Fruit fly (Drosophila melanogaster) whole organism, embryonic: Measurements from ENCODE around the gene CG31219.

Experiments
- CG10654 ChIP-seq: fragments of 200-800 bp; sonication (Bioruptor generic); optimal IDR thresholded peaks from 2 replicates; lab custom pipeline; 2016; ENCODE audit warnings: missing biosample characterization, missing genetic modification characterization
- CG11560 ChIP-seq: fragments of 200-800 bp; sonication (Bioruptor generic); IDR thresholded peaks from 3 replicates; pipeline ENCODE4 v1.3.6; 2022; ENCODE audit warnings: missing biosample characterization, missing genetic modification characterization
- CG14710 ChIP-seq: fragments of 200-800 bp; sonication (Bioruptor generic); optimal IDR thresholded peaks from 3 replicates; lab custom pipeline; 2019; ENCODE audit warnings: missing biosample characterization, mild to moderate bottlenecking, missing genetic modification characterization, moderate library complexity
- CG14860 ChIP-seq: fragments of 200-800 bp; sonication (Bioruptor generic); IDR thresholded peaks from 3 replicates; pipeline ENCODE4 v1.3.6; 2022; ENCODE audit warnings: missing biosample characterization, missing genetic modification characterization; ENCODE audit not compliant: partially characterized antibody
- CG14965 ChIP-seq: fragments of 200-800 bp; sonication (Bioruptor generic); optimal IDR thresholded peaks from 2 replicates; lab custom pipeline; 2016; ENCODE audit warnings: missing biosample characterization, missing genetic modification characterization, borderline replicate concordance
- CG15514 ChIP-seq: fragments of 200-800 bp; sonication (Bioruptor generic); optimal IDR thresholded peaks from 3 replicates; lab custom pipeline; 2017; ENCODE audit warnings: missing biosample characterization, missing genetic modification characterization, mild to moderate bottlenecking, moderate library complexity, missing genetic modification reagents
- CG1603 ChIP-seq: fragments of 200-800 bp; sonication (Bioruptor generic); optimal IDR thresholded peaks from 2 replicates; lab custom pipeline; 2019; ENCODE audit warnings: missing biosample characterization, mild to moderate bottlenecking, missing genetic modification characterization, moderate library complexity
- CG18011 ChIP-seq: fragments of 200-800 bp; sonication (Bioruptor generic); optimal IDR thresholded peaks from 2 replicates; lab custom pipeline; 2017; ENCODE audit warnings: missing biosample characterization, missing genetic modification characterization, mild to moderate bottlenecking, moderate library complexity, missing genotype
- CG1832 ChIP-seq: fragments of 200-800 bp; sonication (Bioruptor generic); optimal IDR thresholded peaks from 2 replicates; lab custom pipeline; 2017; ENCODE audit warnings: missing biosample characterization, mild to moderate bottlenecking, missing genetic modification characterization, inconsistent platforms
- CG2129 ChIP-seq: fragments of 200-800 bp; sonication (Bioruptor generic); IDR thresholded peaks from 2 replicates; pipeline ENCODE4 v1.3.6; 2022; ENCODE audit warnings: missing biosample characterization, missing genetic modification characterization; ENCODE audit not compliant: partially characterized antibody
- CG2875 ChIP-seq: fragments of 200-800 bp; sonication (Bioruptor generic); optimal IDR thresholded peaks from 2 replicates; lab custom pipeline; 2017; ENCODE audit warnings: missing biosample characterization, mild to moderate bottlenecking, missing genetic modification characterization, missing genetic modification reagents
- CG31224 ChIP-seq: fragments of 200-800 bp; sonication (Bioruptor generic); IDR thresholded peaks from 2 replicates; pipeline ENCODE4 v1.3.6; 2022; ENCODE audit warnings: missing biosample characterization, missing genetic modification characterization
- CG31365 ChIP-seq: fragments of 200-800 bp; sonication (Bioruptor generic); optimal IDR thresholded peaks from 2 replicates; lab custom pipeline; 2018; ENCODE audit warnings: missing biosample characterization, mild to moderate bottlenecking, missing genetic modification characterization
- CG3407 ChIP-seq: fragments of 200-800 bp; sonication (Bioruptor generic); optimal IDR thresholded peaks from 2 replicates; lab custom pipeline; 2018; ENCODE audit warnings: missing biosample characterization, mild to moderate bottlenecking, missing genetic modification characterization
- CG3995 ChIP-seq: fragments of 200-800 bp; sonication (Bioruptor generic); optimal IDR thresholded peaks from 3 replicates; lab custom pipeline; 2016; ENCODE audit warnings: missing biosample characterization, missing genetic modification characterization
- CG8089 ChIP-seq: fragments of 200-800 bp; sonication (Bioruptor generic); optimal IDR thresholded peaks from 3 replicates; lab custom pipeline; 2016; ENCODE audit warnings: missing biosample characterization, missing genetic modification characterization
- CG8290 ChIP-seq, 3 experiments: fragments of 200-800 bp; sonication (Bioruptor generic); optimal IDR thresholded peaks; 2 replicates each; lab custom pipeline; 2016 to 2019; ENCODE audit warnings: missing biosample characterization in 3 of 3, missing genetic modification characterization in 3 of 3, mild to moderate bottlenecking in 2 of 3, moderate library complexity in 1 of 3
- CG8359 ChIP-seq: fragments of 200-800 bp; sonication (Bioruptor generic); optimal IDR thresholded peaks from 2 replicates; lab custom pipeline; 2017; ENCODE audit warnings: missing biosample characterization, mild to moderate bottlenecking, missing genetic modification characterization, borderline replicate concordance
- Camta ChIP-seq: fragments of 200-800 bp; sonication (Bioruptor generic); optimal IDR thresholded peaks from 2 replicates; lab custom pipeline; 2016; ENCODE audit warnings: missing biosample characterization, missing genetic modification characterization
- Chrac-16 ChIP-seq: fragments of 200-800 bp; sonication (Bioruptor generic); optimal IDR thresholded peaks from 3 replicates; lab custom pipeline; 2016; ENCODE audit warnings: missing biosample characterization, missing genetic modification characterization
- CoRest ChIP-seq: fragments of 200-800 bp; sonication (Bioruptor generic); optimal IDR thresholded peaks from 3 replicates; lab custom pipeline; 2018; ENCODE audit warnings: missing biosample characterization, mild to moderate bottlenecking, missing genetic modification characterization, moderate library complexity
- Dll ChIP-seq: fragments of 200-800 bp; sonication (Bioruptor generic); IDR thresholded peaks from 4 replicates; pipeline ENCODE4 v1.3.6; 2022; ENCODE audit warnings: missing biosample characterization, missing genetic modification characterization; ENCODE audit not compliant: partially characterized antibody
- Ets97D ChIP-seq: fragments of 200-800 bp; sonication (Bioruptor generic); optimal IDR thresholded peaks from 3 replicates; lab custom pipeline; 2016; ENCODE audit warnings: missing biosample characterization, missing genetic modification characterization
- Gsc ChIP-seq: fragments of 200-800 bp; sonication (Bioruptor generic); IDR thresholded peaks from 2 replicates; pipeline ENCODE4 v1.3.6; 2022; ENCODE audit warnings: missing biosample characterization, missing genetic modification characterization
- H15 ChIP-seq: fragments of 200-800 bp; sonication (Bioruptor generic); IDR thresholded peaks from 3 replicates; pipeline ENCODE4 v1.3.6; 2022; ENCODE audit warnings: missing biosample characterization, missing genetic modification characterization
- Mad ChIP-seq: fragments of 200-800 bp; sonication (Bioruptor generic); optimal IDR thresholded peaks from 2 replicates; lab custom pipeline; 2016; ENCODE audit warnings: missing biosample characterization, missing genetic modification characterization
- Sin3A ChIP-seq: fragments of >200 bp; optimal IDR thresholded peaks from 2 replicates; lab custom pipeline; 2018
- Sry-δ ChIP-seq: fragments of 200-800 bp; sonication (Bioruptor generic); optimal IDR thresholded peaks from 2 replicates; lab custom pipeline; 2016; ENCODE audit warnings: missing biosample characterization, missing genetic modification characterization
- TFAM ChIP-seq: fragments of 200-800 bp; sonication (Bioruptor generic); optimal IDR thresholded peaks from 2 replicates; lab custom pipeline; 2017; ENCODE audit warnings: missing biosample characterization, missing genetic modification characterization, inconsistent platforms
- YL-1 ChIP-seq: fragments of 200-800 bp; sonication (Bioruptor generic); optimal IDR thresholded peaks from 3 replicates; lab custom pipeline; 2017; ENCODE audit warnings: missing biosample characterization, mild to moderate bottlenecking, missing genetic modification characterization
- amos ChIP-seq: fragments of 200-800 bp; sonication (Bioruptor generic); IDR thresholded peaks from 2 replicates; pipeline ENCODE4 v1.3.6; 2022; ENCODE audit warnings: missing biosample characterization, missing genetic modification characterization; ENCODE audit not compliant: partially characterized antibody
- aop ChIP-seq: fragments of 200-800 bp; sonication (Bioruptor generic); IDR thresholded peaks from 2 replicates; pipeline ENCODE4 v1.3.6; 2022; ENCODE audit warnings: missing biosample characterization, missing genetic modification characterization
- az2 ChIP-seq: fragments of 200-800 bp; sonication (Bioruptor generic); optimal IDR thresholded peaks from 3 replicates; lab custom pipeline; 2016; ENCODE audit warnings: missing biosample characterization, missing genetic modification characterization
- chif ChIP-seq, 2 experiments: fragments of 200-800 bp; sonication (Bioruptor generic); optimal IDR thresholded peaks; 3 replicates each; lab custom pipeline; 2016; ENCODE audit warnings: missing biosample characterization in 2 of 2, missing genetic modification characterization in 2 of 2
- ci ChIP-seq: fragments of 200-800 bp; sonication (Bioruptor generic); IDR thresholded peaks from 3 replicates; pipeline ENCODE4 v1.3.6; 2022; ENCODE audit warnings: missing biosample characterization, missing genetic modification characterization
- dmrt99B ChIP-seq: fragments of 200-800 bp; sonication (Bioruptor generic); optimal IDR thresholded peaks from 2 replicates; lab custom pipeline; 2018; ENCODE audit warnings: missing biosample characterization, mild to moderate bottlenecking, missing genetic modification characterization, moderate library complexity
- fru ChIP-seq: fragments of >200 bp; optimal IDR thresholded peaks from 2 replicates; lab custom pipeline; 2017
- ftz-f1 ChIP-seq: fragments of 200-800 bp; sonication (Bioruptor generic); optimal IDR thresholded peaks from 2 replicates; lab custom pipeline; 2016; ENCODE audit warnings: missing biosample characterization, missing genetic modification characterization
- gsb ChIP-seq: fragments of 200-800 bp; sonication (Bioruptor generic); IDR thresholded peaks from 2 replicates; pipeline ENCODE4 v1.3.6; 2022; ENCODE audit warnings: missing biosample characterization, missing genetic modification characterization
- ind ChIP-seq: fragments of 200-800 bp; sonication (Bioruptor generic); optimal IDR thresholded peaks from 3 replicates; lab custom pipeline; 2016; ENCODE audit warnings: missing biosample characterization, missing genetic modification characterization
- jumu ChIP-seq: fragments of 200-800 bp; sonication (Bioruptor generic); optimal IDR thresholded peaks from 3 replicates; lab custom pipeline; 2016; ENCODE audit warnings: missing biosample characterization, missing genetic modification characterization
- kay ChIP-seq: fragments of 200-800 bp; sonication (Bioruptor generic); optimal IDR thresholded peaks from 2 replicates; lab custom pipeline; 2016; ENCODE audit warnings: missing biosample characterization, missing genetic modification characterization
- pfk ChIP-seq: fragments of 200-800 bp; sonication (Bioruptor generic); optimal IDR thresholded peaks from 2 replicates; lab custom pipeline; 2018; ENCODE audit warnings: missing biosample characterization, mild to moderate bottlenecking, missing genetic modification characterization, moderate library complexity
- prd ChIP-seq, 3 experiments: fragments of >200 bp in 2 of 3; fragments of 200-800 bp in 1 of 3; sonication (Bioruptor generic) in 1 of 3; optimal IDR thresholded peaks in 2 of 3; IDR thresholded peaks in 1 of 3; 2 replicates in 2 of 3; 3 replicates in 1 of 3; pipeline versions ENCODE4 v1.3.6 to Lab custom; 2017 to 2022; ENCODE audit warnings: missing biosample characterization in 1 of 3, missing genetic modification characterization in 1 of 3
- run ChIP-seq: fragments of 200-800 bp; sonication (Bioruptor generic); optimal IDR thresholded peaks from 3 replicates; lab custom pipeline; 2018; ENCODE audit warnings: missing biosample characterization, mild to moderate bottlenecking, missing genetic modification characterization
- scrt ChIP-seq: fragments of 200-800 bp; sonication (Bioruptor generic); optimal IDR thresholded peaks from 2 replicates; lab custom pipeline; 2018; ENCODE audit warnings: missing biosample characterization, mild to moderate bottlenecking, missing genetic modification characterization, moderate library complexity
- shn ChIP-seq: fragments of 200-800 bp; sonication (Bioruptor generic); optimal IDR thresholded peaks from 3 replicates; lab custom pipeline; 2016; ENCODE audit warnings: missing biosample characterization, missing genetic modification characterization
- sim ChIP-seq: fragments of 200-800 bp; sonication (Bioruptor generic); IDR thresholded peaks from 2 replicates; pipeline ENCODE4 v1.3.6; 2022; ENCODE audit warnings: missing biosample characterization, missing genetic modification characterization
- sqz ChIP-seq: fragments of 200-800 bp; sonication (Bioruptor generic); optimal IDR thresholded peaks from 3 replicates; lab custom pipeline; 2018; ENCODE audit warnings: missing biosample characterization, mild to moderate bottlenecking, missing genetic modification characterization
- ssp ChIP-seq: fragments of 200-800 bp; sonication (Bioruptor generic); IDR thresholded peaks from 2 replicates; pipeline ENCODE4 v1.3.6; 2022; ENCODE audit warnings: missing biosample characterization, missing genetic modification characterization
- wek ChIP-seq: fragments of 200-800 bp; sonication (Bioruptor generic); optimal IDR thresholded peaks from 3 replicates; lab custom pipeline; 2018; ENCODE audit warnings: missing biosample characterization, mild to moderate bottlenecking, missing genetic modification characterization, moderate library complexity

The CG31219 gene

dm6 chr3R:19632685-19633116 lies 18.1 kb upstream of the CG31219 start, which contains the start of gene CG6231 (continued):
- TF ChIP-seq Mad (GFP tag; lab: Kevin White, UChicago) = no peak
- TF ChIP-seq ind (GFP tag; lab: Kevin White, UChicago) = no peak
- no peak for TF ChIP-seq CG8290 (GFP tag; optimal IDR thresholded peaks at IDR 0.05; lab: Kevin White, UChicago)
- peak in 1 of 2 experiments; percentile 41 for TF ChIP-seq CG8290 (tag; optimal IDR thresholded peaks at IDR 0.05; lab: Kevin White, UChicago)
- TF ChIP-seq CG14710 (tag; lab: Kevin White, UChicago) = no peak
- no peak for TF ChIP-seq pfk
- peak; percentile 99 for TF ChIP-seq scrt (GFP tag; lab: Kevin White, UChicago)
- no peak for TF ChIP-seq CG31365
- no peak for TF ChIP-seq aop (GFP tag; lab: Robert Waterston, UW)
- TF ChIP-seq CG10654 (GFP tag; lab: Kevin White, UChicago) = no peak
- TF ChIP-seq CG1603 (tag; lab: Kevin White, UChicago) = no peak
- no peak for TF ChIP-seq ci (GFP tag; lab: Robert Waterston, UW)
- TF ChIP-seq Camta = no peak
- TF ChIP-seq jumu = no peak
- no peak for TF ChIP-seq CG8359 (GFP tag; lab: Kevin White, UChicago)
- TF ChIP-seq CG3407 (GFP tag; lab: Kevin White, UChicago) = no peak
- TF ChIP-seq amos (GFP tag; lab: Robert Waterston, UW) = no peak
- no peak for TF ChIP-seq CG2875 (GFP tag; lab: Kevin White, UChicago)
- no peak for TF ChIP-seq CG15514 (GFP tag; lab: Kevin White, UChicago)
- no peak for TF ChIP-seq TFAM (GFP tag; lab: Kevin White, UChicago)
- TF ChIP-seq ftz-f1 (GFP tag; lab: Kevin White, UChicago) = no peak
- no peak for TF ChIP-seq CoRest (tag; lab: Kevin White, UChicago)
- no peak for TF ChIP-seq ssp (GFP tag; lab: Robert Waterston, UW)
- no peak for TF ChIP-seq prd (optimal IDR thresholded peaks at IDR 0.05; lab: Kevin White, UChicago)
- TF ChIP-seq prd (GFP tag; IDR thresholded peaks at IDR 0.05; lab: Robert Waterston, UW) = no peak
- TF ChIP-seq CG14860 (GFP tag; lab: Robert Waterston, UW) = no peak
- TF ChIP-seq CG14965 (GFP tag; lab: Kevin White, UChicago) = no peak
- no peak for TF ChIP-seq YL-1 (GFP tag; lab: Kevin White, UChicago)
- TF ChIP-seq Ets97D (GFP tag; lab: Kevin White, UChicago) = no peak
- no peak for TF ChIP-seq Sin3A
- TF ChIP-seq CG2129 = no peak
- no peak for TF ChIP-seq fru
- TF ChIP-seq CG1832 = peak; percentile 64
- no peak for TF ChIP-seq CG11560 (tag; lab: Robert Waterston, UW)
- TF ChIP-seq Chrac-16 = no peak
- TF ChIP-seq shn = no peak
- TF ChIP-seq CG8089 = no peak
- TF ChIP-seq Sry-δ (GFP tag; lab: Kevin White, UChicago) = no peak
- TF ChIP-seq kay = peak; percentile 8
- no peak for TF ChIP-seq wek (GFP tag; lab: Kevin White, UChicago)
- TF ChIP-seq chif (GFP tag; optimal IDR thresholded peaks at IDR 0.05; lab: Kevin White, UChicago) = no peak
- no peak for TF ChIP-seq Gsc
- no peak for TF ChIP-seq az2
- TF ChIP-seq Dll (GFP tag; lab: Robert Waterston, UW) = peak; percentile 41; the same call in 1 of the 4 replicates
- no peak for TF ChIP-seq CG3995 (GFP tag; lab: Kevin White, UChicago)
- no peak for TF ChIP-seq run (tag; lab: Kevin White, UChicago)
- TF ChIP-seq H15 (GFP tag; lab: Robert Waterston, UW) = no peak
- TF ChIP-seq gsb (GFP tag; lab: Robert Waterston, UW) = no peak
- no peak for TF ChIP-seq CG18011 (GFP tag; lab: Kevin White, UChicago)
- TF ChIP-seq sim (GFP tag; lab: Robert Waterston, UW) = no peak
- TF ChIP-seq sqz = no peak
- TF ChIP-seq dmrt99B (tag; lab: Kevin White, UChicago) = no peak
- no peak for TF ChIP-seq CG31224
